Worm (Caenorhabditis elegans) whole organism, late embryonic: ENCODE measurements around the gene nhr-91.

Experiments
- C08G9.2 ChIP-seq: sonication (generic microtip); optimal IDR thresholded peaks from 2 replicates; lab custom pipeline; 2016; ENCODE audit warnings: mild to moderate bottlenecking, missing genetic modification characterization, moderate library complexity, missing compliant biosample characterization
- C38D4.7 ChIP-seq: fragments of 200-800 bp; sonication (Bioruptor generic); optimal IDR thresholded peaks from 2 replicates; lab custom pipeline; 2018; ENCODE audit warnings: mild to moderate bottlenecking, missing genetic modification characterization, moderate library complexity, missing compliant biosample characterization
- F13H6.1 ChIP-seq: sonication (generic microtip); optimal IDR thresholded peaks from 2 replicates; lab custom pipeline; 2016; ENCODE audit warnings: missing genetic modification characterization, missing compliant biosample characterization
- K02D7.2 ChIP-seq: sonication (generic microtip); optimal IDR thresholded peaks from 2 replicates; lab custom pipeline; 2017; ENCODE audit warnings: mild to moderate bottlenecking, missing genetic modification characterization, missing compliant biosample characterization
- Y22D7AL.16 ChIP-seq: sonication (generic microtip); optimal IDR thresholded peaks from 2 replicates; lab custom pipeline; 2016; ENCODE audit warnings: missing genetic modification characterization, missing compliant biosample characterization
- ahr-1 ChIP-seq: sonication (generic microtip); optimal IDR thresholded peaks from 2 replicates; lab custom pipeline; 2016; ENCODE audit warnings: missing genetic modification characterization, missing compliant biosample characterization
- ama-1 ChIP-seq: fragments of 150-350 bp; optimal IDR thresholded peaks from 2 replicates; lab custom pipeline; 2014
- ceh-14 ChIP-seq: sonication (generic microtip); optimal IDR thresholded peaks from 2 replicates; lab custom pipeline; 2016; ENCODE audit warnings: missing genotype, missing genetic modification characterization, missing compliant biosample characterization
- ceh-19 ChIP-seq: fragments of 200-800 bp; sonication (Bioruptor generic); optimal IDR thresholded peaks from 2 replicates; lab custom pipeline; 2018; ENCODE audit warnings: mild to moderate bottlenecking, missing genetic modification characterization, missing compliant biosample characterization
- ceh-2 ChIP-seq: sonication (generic microtip); optimal IDR thresholded peaks from 2 replicates; lab custom pipeline; 2016; ENCODE audit warnings: missing genotype, missing genetic modification characterization, missing compliant biosample characterization
- ceh-22 ChIP-seq: sonication (generic microtip); optimal IDR thresholded peaks from 2 replicates; lab custom pipeline; 2017; ENCODE audit warnings: missing biosample characterization, missing genetic modification characterization
- ceh-24 ChIP-seq: sonication (generic microtip); optimal IDR thresholded peaks from 2 replicates; lab custom pipeline; 2016; ENCODE audit warnings: mild to moderate bottlenecking, missing genetic modification characterization, missing compliant biosample characterization
- ceh-30 ChIP-seq: fragments of 150-350 bp; optimal IDR thresholded peaks from 2 replicates; lab custom pipeline; 2014; ENCODE audit warnings: missing biosample characterization, missing genetic modification characterization
- ceh-31 ChIP-seq: sonication (generic microtip); optimal IDR thresholded peaks from 2 replicates; lab custom pipeline; 2016; ENCODE audit warnings: missing genetic modification characterization, missing compliant biosample characterization
- ceh-34 ChIP-seq: sonication (generic microtip); optimal IDR thresholded peaks from 2 replicates; lab custom pipeline; 2016; ENCODE audit warnings: mild to moderate bottlenecking, missing genetic modification characterization, missing compliant biosample characterization
- ceh-45 ChIP-seq: fragments of 200-800 bp; sonication (Bioruptor generic); IDR thresholded peaks from 2 replicates; pipeline ENCODE4 v1.3.6; 2022; ENCODE audit warnings: missing genetic modification reagents, missing genetic modification characterization, missing compliant biosample characterization
- ceh-48 ChIP-seq: sonication (generic microtip); optimal IDR thresholded peaks from 2 replicates; lab custom pipeline; 2016; ENCODE audit warnings: missing genetic modification characterization, inconsistent platforms, missing compliant biosample characterization
- ceh-6 ChIP-seq: fragments of 200-800 bp; sonication (Bioruptor generic); optimal IDR thresholded peaks from 2 replicates; lab custom pipeline; 2018; ENCODE audit warnings: mild to moderate bottlenecking, missing genetic modification characterization, missing compliant biosample characterization
- ceh-9 ChIP-seq: sonication (generic microtip); optimal IDR thresholded peaks from 2 replicates; lab custom pipeline; 2016; ENCODE audit warnings: mild to moderate bottlenecking, missing genetic modification characterization, inconsistent platforms, missing compliant biosample characterization
- che-1 ChIP-seq: sonication (generic microtip); optimal IDR thresholded peaks from 2 replicates; lab custom pipeline; 2016; ENCODE audit warnings: mild to moderate bottlenecking, missing genetic modification characterization, missing compliant biosample characterization
- elt-2 ChIP-seq: sonication (generic microtip); optimal IDR thresholded peaks from 2 replicates; lab custom pipeline; 2016; ENCODE audit warnings: missing genetic modification reagents, missing genetic modification characterization, missing compliant biosample characterization
- elt-4 ChIP-seq: sonication (generic microtip); optimal IDR thresholded peaks from 2 replicates; lab custom pipeline; 2016; ENCODE audit warnings: missing genetic modification characterization, missing compliant biosample characterization
- eyg-1 ChIP-seq: sonication (generic microtip); optimal IDR thresholded peaks from 2 replicates; lab custom pipeline; 2016; ENCODE audit warnings: missing genotype, missing genetic modification characterization, missing compliant biosample characterization
- fax-1 ChIP-seq: sonication (generic microtip); optimal IDR thresholded peaks from 2 replicates; lab custom pipeline; 2016; ENCODE audit warnings: missing genotype, missing genetic modification characterization, missing compliant biosample characterization
- fkh-6 ChIP-seq: sonication (generic microtip); optimal IDR thresholded peaks from 2 replicates; lab custom pipeline; 2016; ENCODE audit warnings: missing genetic modification characterization, missing compliant biosample characterization
- hlh-13 ChIP-seq: fragments of 200-800 bp; sonication (Bioruptor generic); optimal IDR thresholded peaks from 2 replicates; lab custom pipeline; 2018; ENCODE audit warnings: mild to moderate bottlenecking, missing genetic modification characterization, missing compliant biosample characterization
- hlh-15 ChIP-seq: sonication (generic microtip); optimal IDR thresholded peaks from 2 replicates; lab custom pipeline; 2016; ENCODE audit warnings: missing genetic modification characterization, missing compliant biosample characterization
- hlh-30 ChIP-seq: sonication (generic microtip); optimal IDR thresholded peaks from 2 replicates; lab custom pipeline; 2017; ENCODE audit warnings: antibody characterized with exemption, missing genetic modification characterization, missing compliant biosample characterization; ENCODE audit not compliant: insufficient read depth
- hlh-8 ChIP-seq: sonication (generic microtip); optimal IDR thresholded peaks from 2 replicates; lab custom pipeline; 2016; ENCODE audit warnings: missing genotype, missing genetic modification characterization, missing compliant biosample characterization
- lim-6 ChIP-seq: sonication (generic microtip); optimal IDR thresholded peaks from 2 replicates; lab custom pipeline; 2016; ENCODE audit warnings: missing genetic modification characterization, missing compliant biosample characterization
- madf-2 ChIP-seq: sonication (generic microtip); optimal IDR thresholded peaks from 2 replicates; lab custom pipeline; 2017; ENCODE audit warnings: missing genetic modification characterization, missing compliant biosample characterization
- mec-3 ChIP-seq: sonication (generic microtip); optimal IDR thresholded peaks from 2 replicates; lab custom pipeline; 2016; ENCODE audit warnings: borderline replicate concordance, missing genetic modification characterization, missing compliant biosample characterization
- nfya-1 ChIP-seq: sonication (generic microtip); optimal IDR thresholded peaks from 2 replicates; lab custom pipeline; 2017; ENCODE audit warnings: missing genetic modification characterization, mild to moderate bottlenecking, missing compliant biosample characterization, antibody characterized with exemption, moderate library complexity
- nhr-232 ChIP-seq: sonication (generic microtip); optimal IDR thresholded peaks from 2 replicates; lab custom pipeline; 2016; ENCODE audit warnings: missing genetic modification characterization, missing compliant biosample characterization
- npax-4 ChIP-seq: sonication (generic microtip); optimal IDR thresholded peaks from 2 replicates; lab custom pipeline; 2016; ENCODE audit warnings: missing genetic modification characterization, missing compliant biosample characterization
- pat-9 ChIP-seq: fragments of 200-800 bp; sonication (Bioruptor generic); optimal IDR thresholded peaks from 2 replicates; lab custom pipeline; 2018; ENCODE audit warnings: mild to moderate bottlenecking, missing genetic modification characterization, moderate library complexity, missing compliant biosample characterization
- pax-1 ChIP-seq: fragments of 150-350 bp; optimal IDR thresholded peaks from 2 replicates; lab custom pipeline; 2014; ENCODE audit warnings: missing biosample characterization, missing genetic modification characterization
- pha-4 ChIP-seq: fragments of 150-350 bp; optimal IDR thresholded peaks from 2 replicates; lab custom pipeline; 2018; ENCODE audit warnings: missing biosample characterization, missing genetic modification reagents, missing genetic modification characterization
- pqm-1 ChIP-seq: sonication (generic microtip); optimal IDR thresholded peaks from 2 replicates; lab custom pipeline; 2016; ENCODE audit warnings: missing genetic modification characterization, missing compliant biosample characterization
- pros-1 ChIP-seq: fragments of 150-350 bp; optimal IDR thresholded peaks from 2 replicates; lab custom pipeline; 2014; ENCODE audit warnings: missing biosample characterization, missing genetic modification reagents, missing genetic modification characterization
- ref-2 ChIP-seq: sonication (generic microtip); optimal IDR thresholded peaks from 2 replicates; lab custom pipeline; 2016; ENCODE audit warnings: missing genetic modification characterization, missing compliant biosample characterization
- sdc-2 ChIP-seq: sonication (generic microtip); optimal IDR thresholded peaks from 2 replicates; lab custom pipeline; 2016; ENCODE audit warnings: missing genotype, missing genetic modification characterization, missing compliant biosample characterization
- sox-2 ChIP-seq: fragments of 200-800 bp; sonication (Bioruptor generic); IDR thresholded peaks from 2 replicates; pipeline ENCODE4 v1.3.6; 2022; ENCODE audit warnings: missing genetic modification reagents, missing genetic modification characterization, missing compliant biosample characterization
- tbx-2 ChIP-seq: sonication (generic microtip); optimal IDR thresholded peaks from 2 replicates; lab custom pipeline; 2016; ENCODE audit warnings: missing genetic modification characterization, missing compliant biosample characterization
- ttx-3 ChIP-seq: sonication (generic microtip); optimal IDR thresholded peaks from 2 replicates; lab custom pipeline; 2016; ENCODE audit warnings: missing genetic modification reagents, missing genetic modification characterization, missing compliant biosample characterization
- unc-3 ChIP-seq, 2 experiments: fragments of 200-800 bp in 1 of 2; sonication (Bioruptor generic) in 1 of 2; sonication (generic microtip) in 1 of 2; conservative IDR thresholded peaks in 1 of 2; optimal IDR thresholded peaks in 1 of 2; 2 replicates each; pipeline versions ENCODE4 v1.3.6 to Lab custom; 2016 to 2022; ENCODE audit warnings: missing compliant biosample characterization in 2 of 2, missing genetic modification characterization in 2 of 2, missing genetic modification reagents in 1 of 2
- unc-42 ChIP-seq: sonication (generic microtip); optimal IDR thresholded peaks from 2 replicates; lab custom pipeline; 2016; ENCODE audit warnings: missing genotype, missing genetic modification characterization, missing compliant biosample characterization
- unc-55 ChIP-seq: sonication (generic microtip); optimal IDR thresholded peaks from 2 replicates; lab custom pipeline; 2017; ENCODE audit warnings: missing biosample characterization, missing genetic modification reagents, missing genetic modification characterization
- unc-86 ChIP-seq: sonication (generic microtip); optimal IDR thresholded peaks from 2 replicates; lab custom pipeline; 2016; ENCODE audit warnings: missing genetic modification characterization, missing compliant biosample characterization
- zip-5 ChIP-seq: sonication (generic microtip); optimal IDR thresholded peaks from 2 replicates; lab custom pipeline; 2016; ENCODE audit warnings: missing genetic modification characterization, missing compliant biosample characterization

Gene nhr-91

ce11 chrX:15353874-15354480 lies 44.8 kb downstream of the nhr-91 start (continued):
- TF ChIP-seq pat-9 = peak; percentile 10
- peak; percentile 37 for TF ChIP-seq hlh-30 (tag; lab: Kevin White, UChicago)
- TF ChIP-seq hlh-8 (tag; lab: Kevin White, UChicago) = peak; percentile 7
- no peak for TF ChIP-seq unc-86 (tag; lab: Kevin White, UChicago)
- TF ChIP-seq nhr-232 (tag; lab: Kevin White, UChicago) = no peak
- TF ChIP-seq ceh-14 (tag; lab: Kevin White, UChicago) = peak; percentile 84
- TF ChIP-seq ceh-19 (GFP tag; lab: Kevin White, UChicago) = no peak
- TF ChIP-seq che-1 = peak; percentile 18
- TF ChIP-seq F13H6.1 = peak; percentile 51
- no peak for TF ChIP-seq ceh-24 (tag; lab: Kevin White, UChicago)
- TF ChIP-seq hlh-15 (tag; lab: Kevin White, UChicago) = no peak
- TF ChIP-seq K02D7.2 = no peak
- TF ChIP-seq pros-1 = peak; percentile 81
- no peak for TF ChIP-seq sox-2 (GFP tag; lab: Robert Waterston, UW)
- TF ChIP-seq ceh-34 = peak; percentile 39
- TF ChIP-seq ceh-2 (tag; lab: Kevin White, UChicago) = peak; percentile 3
- no peak for TF ChIP-seq ceh-45
- TF ChIP-seq eyg-1 (tag; lab: Kevin White, UChicago) = no peak
- TF ChIP-seq ceh-22 = no peak
- TF ChIP-seq sdc-2 (tag; lab: Kevin White, UChicago) = peak; percentile 74
- TF ChIP-seq tbx-2 (tag; lab: Kevin White, UChicago) = peak; percentile 74
- no peak for TF ChIP-seq ceh-30
- TF ChIP-seq elt-2 = no peak
- TF ChIP-seq unc-3 (GFP tag; conservative IDR thresholded peaks at IDR 0.05; lab: Robert Waterston, UW) = no peak
- no peak for TF ChIP-seq unc-3 (tag; optimal IDR thresholded peaks at IDR 0.05; lab: Kevin White, UChicago)
- TF ChIP-seq fax-1 (tag; lab: Kevin White, UChicago) = no peak
- TF ChIP-seq ref-2 (tag; lab: Kevin White, UChicago) = peak; percentile 53
- TF ChIP-seq zip-5 = no peak
- no peak for TF ChIP-seq ttx-3 (tag; lab: Kevin White, UChicago)
- no peak for TF ChIP-seq npax-4
- no peak for TF ChIP-seq Y22D7AL.16 (tag; lab: Kevin White, UChicago)
- TF ChIP-seq pha-4 (tag; lab: Kevin White, UChicago) = no peak
- no peak for TF ChIP-seq mec-3 (tag; lab: Kevin White, UChicago)
- no peak for TF ChIP-seq ama-1 (lab: Kevin White, UChicago)
- TF ChIP-seq C08G9.2 (tag; lab: Kevin White, UChicago) = peak; percentile 10
- no peak for TF ChIP-seq ceh-48 (tag; lab: Kevin White, UChicago)
- TF ChIP-seq nfya-1 (tag; lab: Kevin White, UChicago) = peak; percentile 77
- TF ChIP-seq unc-55 = peak; percentile 31
- TF ChIP-seq pqm-1 = no peak
- no peak for TF ChIP-seq madf-2
- TF ChIP-seq lim-6 = no peak
- no peak for TF ChIP-seq elt-4 (tag; lab: Kevin White, UChicago)
- TF ChIP-seq ceh-6 (GFP tag; lab: Kevin White, UChicago) = no peak
- TF ChIP-seq pax-1 (tag; lab: Kevin White, UChicago) = no peak
- TF ChIP-seq unc-42 (tag; lab: Kevin White, UChicago) = peak; percentile 84
- TF ChIP-seq ceh-31 (tag; lab: Kevin White, UChicago) = peak; percentile 77
- no peak for TF ChIP-seq C38D4.7 (GFP tag; lab: Kevin White, UChicago)
- peak; percentile 44 for TF ChIP-seq fkh-6
- no peak for TF ChIP-seq hlh-13 (GFP tag; lab: Kevin White, UChicago)
- TF ChIP-seq ceh-9 = no peak
- TF ChIP-seq ahr-1 (tag; lab: Kevin White, UChicago) = no peak
